Worm (Caenorhabditis elegans): ENCODE measurements around the gene znf-474.

DNA sequence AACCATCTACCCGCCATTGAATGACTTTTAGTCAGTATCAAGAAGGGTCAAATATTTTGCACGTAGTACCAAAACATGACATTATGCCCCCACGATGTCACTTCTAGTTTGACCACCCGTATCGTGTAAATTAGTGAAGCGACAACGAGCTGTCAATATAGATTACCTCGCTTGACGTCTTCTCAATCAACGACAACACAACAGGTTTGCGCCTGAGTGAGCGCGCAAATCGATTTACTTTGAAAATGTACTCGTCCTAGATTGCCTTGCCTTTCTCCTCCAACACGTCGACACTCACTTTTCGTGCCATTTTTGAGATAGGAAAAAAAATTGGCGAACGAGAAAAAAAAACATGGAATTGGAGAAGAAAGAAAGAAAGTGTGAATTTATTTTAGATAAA lies 31.0 kb downstream of the znf-474 start:
- TF ChIP-seq egl-18 (GFP tag; IDR thresholded peaks at IDR 0.05) = no peak
- no peak for TF ChIP-seq hrde-1 (tag; optimal IDR thresholded peaks at IDR 0.05; ENCODE audit: borderline replicate concordance)

All from whole organism, young adult.